Fruit fly (Drosophila melanogaster) whole organism, embryonic: ENCODE data around the gene nompB.

Experiments
- Ada2b ChIP-seq: fragments of 200-800 bp; sonication (Bioruptor generic); IDR thresholded peaks from 2 replicates; pipeline ENCODE4 v1.3.6; 2022; ENCODE audit warnings: missing biosample characterization, missing genetic modification characterization
- Blimp-1 ChIP-seq: fragments of 200-800 bp; sonication (Bioruptor generic); optimal IDR thresholded peaks from 3 replicates; lab custom pipeline; 2018; ENCODE audit warnings: missing biosample characterization, missing genetic modification characterization, mild to moderate bottlenecking, moderate library complexity, missing genetic modification reagents
- CG17385 ChIP-seq: fragments of 200-800 bp; sonication (Bioruptor generic); optimal IDR thresholded peaks from 3 replicates; lab custom pipeline; 2018; ENCODE audit warnings: missing biosample characterization, mild to moderate bottlenecking, missing genetic modification characterization
- CG17912 ChIP-seq: fragments of 200-800 bp; sonication (Bioruptor generic); optimal IDR thresholded peaks from 2 replicates; lab custom pipeline; 2018; ENCODE audit warnings: missing biosample characterization, mild to moderate bottlenecking, missing genetic modification characterization
- CG2199 ChIP-seq: fragments of 200-800 bp; sonication (Bioruptor generic); IDR thresholded peaks from 3 replicates; pipeline ENCODE4 v1.3.6; 2022; ENCODE audit warnings: missing biosample characterization, missing genetic modification characterization
- CG2712 ChIP-seq: fragments of 200-800 bp; optimal IDR thresholded peaks from 3 replicates; lab custom pipeline; 2019; ENCODE audit warnings: missing biosample characterization, mild to moderate bottlenecking, missing genetic modification characterization, moderate library complexity
- CG33557 ChIP-seq: fragments of 200-800 bp; sonication (Bioruptor generic); optimal IDR thresholded peaks from 2 replicates; lab custom pipeline; 2019; ENCODE audit warnings: missing biosample characterization, mild to moderate bottlenecking, missing genetic modification characterization, moderate library complexity
- CG34224 ChIP-seq: fragments of 200-800 bp; sonication (Bioruptor generic); IDR thresholded peaks from 3 replicates; pipeline ENCODE4 v1.3.6; 2022; ENCODE audit warnings: missing biosample characterization, missing genetic modification characterization; ENCODE audit not compliant: partially characterized antibody
- CG3995 ChIP-seq: fragments of 200-800 bp; sonication (Bioruptor generic); optimal IDR thresholded peaks from 3 replicates; lab custom pipeline; 2016; ENCODE audit warnings: missing biosample characterization, missing genetic modification characterization
- CG4617 ChIP-seq: fragments of 200-800 bp; sonication (Bioruptor generic); optimal IDR thresholded peaks from 3 replicates; lab custom pipeline; 2016; ENCODE audit warnings: missing biosample characterization, missing genetic modification characterization, borderline replicate concordance
- CG5953 ChIP-seq: fragments of 200-800 bp; sonication (Bioruptor generic); IDR thresholded peaks from 2 replicates; pipeline ENCODE4 v1.3.6; 2022; ENCODE audit warnings: missing biosample characterization, missing genetic modification characterization
- CG6683 ChIP-seq: fragments of 200-800 bp; sonication (Bioruptor generic); optimal IDR thresholded peaks from 2 replicates; lab custom pipeline; 2017; ENCODE audit warnings: missing biosample characterization, mild to moderate bottlenecking, missing genetic modification characterization, missing genetic modification reagents
- CG7556 ChIP-seq: fragments of 200-800 bp; sonication (Bioruptor generic); optimal IDR thresholded peaks from 2 replicates; lab custom pipeline; 2017; ENCODE audit warnings: missing biosample characterization, mild to moderate bottlenecking, missing genetic modification characterization
- CG8944 ChIP-seq: fragments of 200-800 bp; sonication (Bioruptor generic); optimal IDR thresholded peaks from 3 replicates; lab custom pipeline; 2016; ENCODE audit warnings: missing biosample characterization, missing genetic modification characterization
- CG9727 ChIP-seq: fragments of 200-800 bp; sonication (Bioruptor generic); optimal IDR thresholded peaks from 3 replicates; lab custom pipeline; 2017; ENCODE audit warnings: missing biosample characterization, mild to moderate bottlenecking, missing genetic modification characterization
- D19A ChIP-seq: fragments of 200-800 bp; optimal IDR thresholded peaks from 3 replicates; lab custom pipeline; 2019; ENCODE audit warnings: missing biosample characterization, mild to moderate bottlenecking, missing genetic modification characterization, moderate library complexity
- Dbx ChIP-seq: fragments of 200-800 bp; sonication (Bioruptor generic); IDR thresholded peaks from 3 replicates; pipeline ENCODE4 v1.3.6; 2022; ENCODE audit warnings: missing biosample characterization, missing genetic modification characterization
- Drgx ChIP-seq: fragments of 200-800 bp; sonication (Bioruptor generic); IDR thresholded peaks from 2 replicates; pipeline ENCODE4 v1.3.6; 2022; ENCODE audit warnings: missing biosample characterization, missing genetic modification characterization
- Elba2 ChIP-seq: fragments of 200-800 bp; sonication (Bioruptor generic); optimal IDR thresholded peaks from 3 replicates; lab custom pipeline; 2016; ENCODE audit warnings: missing biosample characterization, missing genetic modification characterization
- Ets65A ChIP-seq: fragments of 200-800 bp; sonication (Bioruptor generic); peaks from one replicate; lab custom pipeline; 2016; ENCODE audit warnings: missing biosample characterization, missing genetic modification characterization
- Fer2 ChIP-seq: fragments of 200-800 bp; sonication (Bioruptor generic); optimal IDR thresholded peaks from 2 replicates; lab custom pipeline; 2018; ENCODE audit warnings: missing biosample characterization, mild to moderate bottlenecking, missing genetic modification characterization, moderate library complexity
- HLH3B ChIP-seq: fragments of 200-800 bp; sonication (Bioruptor generic); IDR thresholded peaks from 2 replicates; pipeline ENCODE4 v1.3.6; 2022; ENCODE audit warnings: missing biosample characterization, missing genetic modification characterization
- HLHmδ ChIP-seq: fragments of 200-800 bp; sonication (Bioruptor generic); optimal IDR thresholded peaks from 2 replicates; lab custom pipeline; 2018; ENCODE audit warnings: missing biosample characterization, mild to moderate bottlenecking, missing genetic modification characterization, moderate library complexity
- Med ChIP-seq: fragments of 200-800 bp; sonication (Bioruptor generic); peaks from one replicate; lab custom pipeline; 2016; ENCODE audit warnings: missing biosample characterization, missing genetic modification characterization, mild to moderate bottlenecking, inconsistent platforms, moderate library complexity
- NK7.1 ChIP-seq: fragments of 200-800 bp; sonication (Bioruptor generic); optimal IDR thresholded peaks from 3 replicates; lab custom pipeline; 2016; ENCODE audit warnings: missing biosample characterization, missing genetic modification characterization
- Sin3A ChIP-seq: fragments of >200 bp; optimal IDR thresholded peaks from 2 replicates; lab custom pipeline; 2018
- Sox102F ChIP-seq: fragments of 200-800 bp; sonication (Bioruptor generic); optimal IDR thresholded peaks from 2 replicates; lab custom pipeline; 2018; ENCODE audit warnings: missing biosample characterization, mild to moderate bottlenecking, missing genetic modification characterization, moderate library complexity
- TFAM ChIP-seq: fragments of 200-800 bp; sonication (Bioruptor generic); optimal IDR thresholded peaks from 2 replicates; lab custom pipeline; 2017; ENCODE audit warnings: missing biosample characterization, missing genetic modification characterization, inconsistent platforms
- Trl ChIP-seq, 3 experiments: fragments of >200 bp in 2 of 3; fragments of 200-800 bp in 1 of 3; sonication (Bioruptor generic) in 1 of 3; optimal IDR thresholded peaks; 2 replicates in 1 of 3; 3 replicates in 2 of 3; lab custom pipeline; 2016 to 2017; ENCODE audit warnings: missing biosample characterization in 1 of 3, missing genetic modification characterization in 1 of 3
- Xrp1 ChIP-seq: fragments of 200-800 bp; sonication (Bioruptor generic); IDR thresholded peaks from 2 replicates; pipeline ENCODE4 v1.3.6; 2022; ENCODE audit warnings: missing biosample characterization, missing genetic modification characterization
- ac ChIP-seq: fragments of 200-800 bp; sonication (Bioruptor generic); optimal IDR thresholded peaks from 3 replicates; lab custom pipeline; 2017; ENCODE audit warnings: missing biosample characterization, mild to moderate bottlenecking, missing genetic modification characterization
- bigmax ChIP-seq: fragments of 200-800 bp; sonication (Bioruptor generic); optimal IDR thresholded peaks from 2 replicates; lab custom pipeline; 2018; ENCODE audit warnings: missing biosample characterization, mild to moderate bottlenecking, missing genetic modification characterization
- cas ChIP-seq: fragments of 200-800 bp; sonication (Bioruptor generic); IDR thresholded peaks from 2 replicates; pipeline ENCODE4 v1.3.6; 2022; ENCODE audit warnings: missing biosample characterization, missing genetic modification characterization
- chinmo ChIP-seq: fragments of 200-800 bp; sonication (Bioruptor generic); IDR thresholded peaks from 4 replicates; pipeline ENCODE4 v1.3.6; 2022; ENCODE audit warnings: missing biosample characterization, missing genetic modification characterization; ENCODE audit not compliant: partially characterized antibody
- ci ChIP-seq: fragments of 200-800 bp; sonication (Bioruptor generic); IDR thresholded peaks from 3 replicates; pipeline ENCODE4 v1.3.6; 2022; ENCODE audit warnings: missing biosample characterization, missing genetic modification characterization
- corto ChIP-seq: fragments of 200-800 bp; sonication (Bioruptor generic); optimal IDR thresholded peaks from 2 replicates; lab custom pipeline; 2016; ENCODE audit warnings: missing biosample characterization, mild to moderate bottlenecking, missing genetic modification characterization, moderate library complexity
- dm ChIP-seq: fragments of 200-800 bp; sonication (Bioruptor generic); optimal IDR thresholded peaks from 3 replicates; lab custom pipeline; 2016; ENCODE audit warnings: missing biosample characterization, missing genetic modification characterization
- eyg ChIP-seq: fragments of 200-800 bp; sonication (Bioruptor generic); optimal IDR thresholded peaks from 3 replicates; lab custom pipeline; 2016; ENCODE audit warnings: missing biosample characterization, missing genetic modification characterization
- gsb-n ChIP-seq: fragments of 200-800 bp; sonication (Bioruptor generic); optimal IDR thresholded peaks from 3 replicates; lab custom pipeline; 2018; ENCODE audit warnings: missing biosample characterization, mild to moderate bottlenecking, missing genetic modification characterization
- lola ChIP-seq, 3 experiments: fragments of >200 bp in 2 of 3; fragments of 200-800 bp in 1 of 3; sonication (Bioruptor generic) in 1 of 3; optimal IDR thresholded peaks; 2 replicates each; lab custom pipeline; 2017 to 2019; ENCODE audit warnings: missing biosample characterization in 3 of 3, missing genetic modification characterization in 3 of 3, mild to moderate bottlenecking in 1 of 3, moderate library complexity in 1 of 3
- slp2 ChIP-seq: fragments of 200-800 bp; sonication (Bioruptor generic); optimal IDR thresholded peaks from 2 replicates; lab custom pipeline; 2016; ENCODE audit warnings: missing biosample characterization, missing genetic modification characterization
- sob ChIP-seq: fragments of 200-800 bp; sonication (Bioruptor generic); IDR thresholded peaks from 2 replicates; pipeline ENCODE4 v1.3.6; 2022; ENCODE audit warnings: missing biosample characterization, missing genetic modification characterization
- sqz ChIP-seq: fragments of 200-800 bp; sonication (Bioruptor generic); optimal IDR thresholded peaks from 3 replicates; lab custom pipeline; 2018; ENCODE audit warnings: missing biosample characterization, mild to moderate bottlenecking, missing genetic modification characterization
- stwl ChIP-seq: fragments of 200-800 bp; sonication (Bioruptor generic); optimal IDR thresholded peaks from 3 replicates; lab custom pipeline; 2018; ENCODE audit warnings: missing biosample characterization, mild to moderate bottlenecking, missing genetic modification characterization, moderate library complexity
- tna ChIP-seq: fragments of 200-800 bp; sonication (Bioruptor generic); IDR thresholded peaks from 2 replicates; pipeline ENCODE4 v1.3.6; 2022; ENCODE audit warnings: missing biosample characterization, missing genetic modification characterization; ENCODE audit not compliant: partially characterized antibody
- unpg ChIP-seq: fragments of 200-800 bp; sonication (Bioruptor generic); optimal IDR thresholded peaks from 3 replicates; lab custom pipeline; 2018; ENCODE audit warnings: missing biosample characterization, mild to moderate bottlenecking, missing genetic modification characterization, moderate library complexity
- vvl ChIP-seq: fragments of 200-800 bp; sonication (Bioruptor generic); IDR thresholded peaks from 2 replicates; pipeline ENCODE4 v1.3.6; 2022; ENCODE audit warnings: missing biosample characterization, missing genetic modification characterization
- wdn ChIP-seq: fragments of 200-800 bp; sonication (Bioruptor generic); IDR thresholded peaks from 2 replicates; pipeline ENCODE4 v1.3.6; 2022; ENCODE audit warnings: missing biosample characterization, missing genetic modification characterization
- wor ChIP-seq: fragments of 200-800 bp; sonication (Bioruptor generic); IDR thresholded peaks from 2 replicates; pipeline ENCODE4 v1.3.6; 2022; ENCODE audit warnings: missing biosample characterization, missing genetic modification characterization

nompB gene

DNA sequence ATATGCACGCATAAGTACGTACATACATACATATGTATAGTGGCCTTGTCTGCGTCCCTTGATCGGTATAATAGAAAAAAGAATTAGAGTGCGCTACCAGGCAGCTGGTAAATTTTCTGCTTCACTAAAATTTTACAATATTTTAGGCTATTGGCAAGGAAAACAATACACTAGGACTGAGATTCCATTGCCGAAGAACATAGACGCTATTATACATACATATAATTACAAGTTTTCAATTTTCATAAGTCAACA lies 41.3 kb upstream of the nompB start:
- TF ChIP-seq wdn (no peak), corto (GFP tag; lab: Kevin White, UChicago) (no peak), Elba2 (no peak), sqz (GFP tag; lab: Kevin White, UChicago) (no peak), cas (GFP tag; lab: Robert Waterston, UW) (no peak), CG5953 (no peak), Sox102F (GFP tag; lab: Kevin White, UChicago) (no peak), CG4617 (GFP tag; lab: Kevin White, UChicago) (no peak), CG8944 (GFP tag; lab: Kevin White, UChicago) (no peak), chinmo (GFP tag; lab: Robert Waterston, UW) (no peak), CG9727 (GFP tag; lab: Kevin White, UChicago) (no peak), Med (GFP tag; lab: Kevin White, UChicago) (peak; percentile 57), unpg (no peak), ac (GFP tag; lab: Kevin White, UChicago) (peak; percentile 16), CG17385 (GFP tag; lab: Kevin White, UChicago) (no peak), slp2 (GFP tag; lab: Kevin White, UChicago) (no peak), Blimp-1 (GFP tag; lab: Kevin White, UChicago) (no peak), vvl (GFP tag; lab: Robert Waterston, UW) (no peak), tna (no peak), D19A (tag; lab: Kevin White, UChicago) (no peak), Fer2 (tag; lab: Kevin White, UChicago) (no peak), CG2199 (GFP tag; lab: Robert Waterston, UW) (peak; percentile 87), Dbx (no peak), sob (GFP tag; lab: Robert Waterston, UW) (no peak), CG6683 (GFP tag; lab: Kevin White, UChicago) (no peak)
- TF ChIP-seq, all 482 proteins: peak for 3

DNA sequence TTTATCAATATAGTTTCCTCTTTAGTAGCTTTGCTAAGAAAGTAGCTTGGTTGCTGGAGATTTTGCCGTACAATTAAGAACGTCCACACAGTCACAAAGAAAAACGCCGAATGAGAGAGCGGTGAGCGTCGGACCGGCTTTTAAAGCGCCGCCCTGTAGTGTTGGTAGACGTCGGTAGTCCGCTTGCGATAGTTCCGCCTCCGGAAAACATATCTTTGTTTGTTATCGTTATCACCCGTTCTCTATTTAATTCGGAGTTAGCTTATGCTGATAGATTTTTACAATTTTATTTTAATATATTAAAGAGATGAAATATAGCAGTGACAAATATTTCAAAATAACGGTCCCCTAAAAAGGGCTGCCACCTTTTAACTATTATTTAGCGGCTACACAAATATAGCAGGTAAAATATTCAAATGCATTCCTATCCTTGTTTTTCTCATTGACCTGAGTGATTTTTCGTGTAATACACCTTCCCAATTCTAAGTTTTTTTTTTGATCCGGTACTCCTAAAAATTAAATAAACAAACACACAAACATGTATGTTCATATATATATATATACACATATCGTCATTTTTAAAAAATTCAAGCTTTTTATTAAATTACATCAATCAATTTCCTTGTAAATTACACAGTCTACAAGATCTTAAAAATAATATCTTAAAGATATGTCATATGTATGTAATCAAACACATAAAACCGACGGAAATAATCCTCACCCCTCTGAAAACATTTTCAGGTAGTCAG lies 40.8 kb upstream of the nompB start, which contains the start of gene Df31:
TSS of gene Df31 (minus strand) at position 119 of the 749 bp plus-strand sequence.
- no peak; the same call in 2 of the 3 replicates for TF ChIP-seq ci (GFP tag; lab: Robert Waterston, UW)
- peak; percentile 21 for TF ChIP-seq CG33557 (GFP tag; lab: Kevin White, UChicago)
- TF ChIP-seq slp2 (GFP tag; lab: Kevin White, UChicago): no peak
- no peak for TF ChIP-seq Sin3A (lab: Kevin White, UChicago)
- TF ChIP-seq gsb-n (tag; lab: Kevin White, UChicago): peak; percentile 19
- peak; percentile 40 for TF ChIP-seq dm (GFP tag; lab: Kevin White, UChicago)
- no peak for TF ChIP-seq Drgx
- peak; percentile 83 for TF ChIP-seq CG34224 (GFP tag; lab: Robert Waterston, UW)
- peak; percentile 86 for TF ChIP-seq stwl (tag; lab: Kevin White, UChicago)
- TF ChIP-seq unpg: peak; percentile 49
- TF ChIP-seq Trl (optimal IDR thresholded peaks at IDR 0.05; lab: Kevin White, UChicago): peak; percentile 38 to 53
- TF ChIP-seq Trl (GFP tag; optimal IDR thresholded peaks at IDR 0.05; lab: Kevin White, UChicago): peak; percentile 81
- peak; percentile 57 for TF ChIP-seq Xrp1 (GFP tag; lab: Robert Waterston, UW)
- peak; percentile 39 for TF ChIP-seq CG3995 (GFP tag; lab: Kevin White, UChicago)
- peak; percentile 6 for TF ChIP-seq CG17912 (GFP tag; lab: Kevin White, UChicago)
- TF ChIP-seq Ada2b (GFP tag; lab: Robert Waterston, UW): 0 out of 2 replicates have a peak, but pooled peaks have one; percentile 38
- no peak for TF ChIP-seq TFAM (GFP tag; lab: Kevin White, UChicago)
- TF ChIP-seq CG7556 (GFP tag; lab: Kevin White, UChicago): no peak
- TF ChIP-seq bigmax (GFP tag; lab: Kevin White, UChicago): no peak
- TF ChIP-seq eyg (GFP tag; lab: Kevin White, UChicago): peak; percentile 29
- TF ChIP-seq HLH3B (GFP tag; lab: Robert Waterston, UW): 0 out of 2 replicates have a peak, but pooled peaks have one; percentile 14
- peak; percentile 50 for TF ChIP-seq HLHmδ (GFP tag; lab: Kevin White, UChicago)
- TF ChIP-seq NK7.1 (GFP tag; lab: Kevin White, UChicago): no peak
- TF ChIP-seq chinmo (GFP tag; lab: Robert Waterston, UW): peak; percentile 87
- TF ChIP-seq CG2712 (tag; lab: Kevin White, UChicago): peak; percentile 54
- no peak for TF ChIP-seq lola (GFP tag; optimal IDR thresholded peaks at IDR 0.05; lab: Kevin White, UChicago)
- no peak for TF ChIP-seq wor
- TF ChIP-seq Ets65A (GFP tag; lab: Kevin White, UChicago): peak; percentile 94
